Fruit fly (Drosophila melanogaster) whole organism: ENCODE measurements around the gene Cyp4d1.

Source experiments
- CG8478 ChIP-seq: fragments of >200 bp; optimal IDR thresholded peaks from 2 replicates; lab custom pipeline; 2018; ENCODE audit warnings: inconsistent platforms
- Dll ChIP-seq: fragments of >200 bp; optimal IDR thresholded peaks from 2 replicates; lab custom pipeline; 2017
- EcR ChIP-seq, 2 experiments: fragments of >200 bp; optimal IDR thresholded peaks; 2 replicates each; lab custom pipeline; 2017; ENCODE audit warnings: missing biosample characterization in 2 of 2, missing genetic modification characterization in 2 of 2, missing genetic modification reagents in 2 of 2
- pan ChIP-seq: fragments of >200 bp; optimal IDR thresholded peaks from 2 replicates; lab custom pipeline; 2017
- psq ChIP-seq: fragments of >200 bp; optimal IDR thresholded peaks from 2 replicates; lab custom pipeline; 2017
- usp ChIP-seq: fragments of >200 bp; optimal IDR thresholded peaks from 2 replicates; lab custom pipeline; 2017; ENCODE audit warnings: missing biosample characterization, missing genetic modification characterization, mixed read lengths

The Cyp4d1 gene

dm6 chrX:2145114-2145513 lies 16.9 kb downstream of the Cyp4d1 start, which contains the start of gene Pgd:
Gene Pgd (plus strand): TSS chrX:2145136.
- TF ChIP-seq pan (lab: Kevin White, UChicago) = no peak
- TF ChIP-seq EcR (GFP tag; optimal IDR thresholded peaks at IDR 0.05; lab: Kevin White, UChicago) = no peak
- no peak for TF ChIP-seq CG8478 (lab: Kevin White, UChicago)
- TF ChIP-seq psq (lab: Kevin White, UChicago) = no peak
- TF ChIP-seq usp (GFP tag; lab: Kevin White, UChicago) = no peak
- TF ChIP-seq Dll (lab: Kevin White, UChicago) = no peak

- TF ChIP-seq CG8478 (lab: Kevin White, UChicago) (no peak), usp (GFP tag; lab: Kevin White, UChicago) (no peak)
These were observed 19.1 kb downstream of the Cyp4d1 start for dm6 chrX:2142935-2143312.

- TF ChIP-seq psq (lab: Kevin White, UChicago) (no peak), pan (lab: Kevin White, UChicago) (no peak), Dll (lab: Kevin White, UChicago) (no peak), EcR (GFP tag; optimal IDR thresholded peaks at IDR 0.05; lab: Kevin White, UChicago) (no peak), CG8478 (lab: Kevin White, UChicago) (no peak), usp (GFP tag; lab: Kevin White, UChicago) (no peak)
These were observed 19.6 kb downstream of the Cyp4d1 start for dm6 chrX:2142275-2142934.

- TF ChIP-seq CG8478 (lab: Kevin White, UChicago) = no peak
- no peak for TF ChIP-seq Dll (lab: Kevin White, UChicago)
- TF ChIP-seq usp (GFP tag; lab: Kevin White, UChicago) = no peak
- no peak for TF ChIP-seq EcR (GFP tag; optimal IDR thresholded peaks at IDR 0.05; lab: Kevin White, UChicago)
- TF ChIP-seq psq (lab: Kevin White, UChicago) = no peak
- no peak for TF ChIP-seq pan (lab: Kevin White, UChicago)
These were observed 20.1 kb downstream of the Cyp4d1 start for dm6 chrX:2141854-2142216.

dm6 chrX:2141159-2141853 lies 20.7 kb downstream of the Cyp4d1 start, which contains the start of gene D2hgdh:
Gene D2hgdh (plus strand): TSS chrX:2141489.
- TF ChIP-seq Dll (lab: Kevin White, UChicago) (peak; percentile 64), usp (GFP tag; lab: Kevin White, UChicago) (no peak), psq (lab: Kevin White, UChicago) (no peak), CG8478 (lab: Kevin White, UChicago) (no peak), EcR (GFP tag; optimal IDR thresholded peaks at IDR 0.05; lab: Kevin White, UChicago) (no peak)

- no peak for TF ChIP-seq psq (lab: Kevin White, UChicago)
- TF ChIP-seq pan (lab: Kevin White, UChicago) = no peak
- peak; percentile 39 for TF ChIP-seq CG8478 (lab: Kevin White, UChicago)
These were observed 21.5 kb downstream of the Cyp4d1 start for dm6 chrX:2140487-2140886.

- TF ChIP-seq CG8478 (lab: Kevin White, UChicago) (no peak), usp (GFP tag; lab: Kevin White, UChicago) (no peak), Dll (lab: Kevin White, UChicago) (no peak), psq (lab: Kevin White, UChicago) (no peak), EcR (GFP tag; optimal IDR thresholded peaks at IDR 0.05; lab: Kevin White, UChicago) (no peak), pan (lab: Kevin White, UChicago) (no peak)
These were observed 22.4 kb downstream of the Cyp4d1 start for dm6 chrX:2139610-2140009.

- no peak for TF ChIP-seq psq (lab: Kevin White, UChicago)
- peak in 1 of 2 experiments; percentile 24 for TF ChIP-seq EcR (GFP tag; optimal IDR thresholded peaks at IDR 0.05; lab: Kevin White, UChicago)
These were observed 23.6 kb downstream of the Cyp4d1 start for dm6 chrX:2138417-2138816.

dm6 chrX:2138342-2138416 lies 23.8 kb downstream of the Cyp4d1 start, which contains the start of gene ph-p:
Gene ph-p (minus strand): TSS chrX:2138371.
- no peak for TF ChIP-seq psq (lab: Kevin White, UChicago)
- no peak for TF ChIP-seq Dll (lab: Kevin White, UChicago)
- TF ChIP-seq usp (GFP tag; lab: Kevin White, UChicago) = no peak
- no peak for TF ChIP-seq EcR (GFP tag; optimal IDR thresholded peaks at IDR 0.05; lab: Kevin White, UChicago)
- TF ChIP-seq CG8478 (lab: Kevin White, UChicago) = no peak
- TF ChIP-seq pan (lab: Kevin White, UChicago) = no peak

- no peak for TF ChIP-seq pan (lab: Kevin White, UChicago)
- no peak for TF ChIP-seq usp (GFP tag; lab: Kevin White, UChicago)
- no peak for TF ChIP-seq CG8478 (lab: Kevin White, UChicago)
- no peak for TF ChIP-seq Dll (lab: Kevin White, UChicago)
- peak in 1 of 2 experiments; percentile 20 for TF ChIP-seq EcR (GFP tag; optimal IDR thresholded peaks at IDR 0.05; lab: Kevin White, UChicago)
- no peak for TF ChIP-seq psq (lab: Kevin White, UChicago)
These were observed 24.2 kb downstream of the Cyp4d1 start for dm6 chrX:2137587-2138341.

- TF ChIP-seq EcR (GFP tag; optimal IDR thresholded peaks at IDR 0.05; lab: Kevin White, UChicago) (peak in 1 of 2 experiments; percentile 39), pan (lab: Kevin White, UChicago) (peak; percentile 98), usp (GFP tag; lab: Kevin White, UChicago) (no peak), psq (lab: Kevin White, UChicago) (no peak), CG8478 (lab: Kevin White, UChicago) (peak; percentile 82), Dll (lab: Kevin White, UChicago) (no peak)
These were observed 25.0 kb downstream of the Cyp4d1 start for dm6 chrX:2136831-2137452.
